Worm (Caenorhabditis elegans) whole organism, early embryonic: ENCODE results near the gene nduf-9.

Experiments
- B0310.2 ChIP-seq: sonication (generic microtip); optimal IDR thresholded peaks from 2 replicates; lab custom pipeline; 2016; ENCODE audit warnings: mild to moderate bottlenecking, missing genetic modification characterization, missing compliant biosample characterization
- F13C5.2 ChIP-seq: sonication (generic microtip); optimal IDR thresholded peaks from 2 replicates; lab custom pipeline; 2017; ENCODE audit warnings: mild to moderate bottlenecking, missing genetic modification characterization, inconsistent platforms, missing compliant biosample characterization
- aly-1 ChIP-seq: sonication (generic microtip); optimal IDR thresholded peaks from 2 replicates; lab custom pipeline; 2016; ENCODE audit warnings: missing genetic modification characterization, missing compliant biosample characterization
- ama-1 ChIP-seq: fragments of 150-350 bp; optimal IDR thresholded peaks from 2 replicates; lab custom pipeline; 2014
- ceh-13 ChIP-seq: fragments of 200-800 bp; sonication (Bioruptor generic); optimal IDR thresholded peaks from 2 replicates; lab custom pipeline; 2018; ENCODE audit warnings: mild to moderate bottlenecking, missing genetic modification characterization, missing compliant biosample characterization
- ceh-36 ChIP-seq: sonication (generic microtip); optimal IDR thresholded peaks from 2 replicates; lab custom pipeline; 2016; ENCODE audit warnings: missing genetic modification characterization, inconsistent platforms, missing compliant biosample characterization
- ets-7 ChIP-seq: sonication (generic microtip); optimal IDR thresholded peaks from 2 replicates; lab custom pipeline; 2016; ENCODE audit warnings: missing genotype, missing genetic modification characterization, missing compliant biosample characterization
- flt-1 ChIP-seq: fragments of 200-800 bp; sonication (Bioruptor generic); IDR thresholded peaks from 2 replicates; pipeline ENCODE4 v1.3.6; 2022; ENCODE audit warnings: missing genetic modification characterization, missing compliant biosample characterization
- hmbx-1 ChIP-seq: sonication (generic microtip); optimal IDR thresholded peaks from 2 replicates; lab custom pipeline; 2016; ENCODE audit warnings: mild to moderate bottlenecking, missing genetic modification characterization, missing compliant biosample characterization
- hmg-4 ChIP-seq: fragments of 200-800 bp; sonication (Bioruptor generic); optimal IDR thresholded peaks from 2 replicates; lab custom pipeline; 2018; ENCODE audit warnings: mild to moderate bottlenecking, missing genetic modification characterization, missing compliant biosample characterization
- hnd-1 ChIP-seq: sonication (generic microtip); optimal IDR thresholded peaks from 2 replicates; lab custom pipeline; 2016; ENCODE audit warnings: missing genetic modification characterization, missing compliant biosample characterization
- pes-1 ChIP-seq: fragments of 200-800 bp; sonication (Bioruptor generic); IDR thresholded peaks from 2 replicates; pipeline ENCODE4 v1.3.6; 2022; ENCODE audit warnings: missing genetic modification reagents, missing genetic modification characterization, missing compliant biosample characterization
- scrt-1 ChIP-seq: fragments of 200-800 bp; sonication (Bioruptor generic); IDR thresholded peaks from 2 replicates; pipeline ENCODE4 v1.3.6; 2022; ENCODE audit warnings: missing genetic modification characterization, missing compliant biosample characterization
- sea-1 ChIP-seq: fragments of 200-800 bp; sonication (Bioruptor generic); conservative IDR thresholded peaks from 2 replicates; pipeline ENCODE4 v1.3.6; 2022; ENCODE audit warnings: missing genetic modification characterization, missing compliant biosample characterization
- tbx-11 ChIP-seq: fragments of 200-800 bp; sonication (Bioruptor generic); IDR thresholded peaks from 2 replicates; pipeline ENCODE4 v1.3.6; 2022; ENCODE audit warnings: missing genetic modification characterization, missing compliant biosample characterization
- tbx-37 ChIP-seq: fragments of 200-800 bp; sonication (Bioruptor generic); conservative IDR thresholded peaks from 2 replicates; pipeline ENCODE4 v1.3.6; 2022; ENCODE audit warnings: missing genetic modification reagents, missing genetic modification characterization, missing compliant biosample characterization
- tra-4 ChIP-seq: sonication (generic microtip); optimal IDR thresholded peaks from 2 replicates; lab custom pipeline; 2017; ENCODE audit warnings: missing genetic modification characterization, missing compliant biosample characterization

nduf-9 gene

DNA sequence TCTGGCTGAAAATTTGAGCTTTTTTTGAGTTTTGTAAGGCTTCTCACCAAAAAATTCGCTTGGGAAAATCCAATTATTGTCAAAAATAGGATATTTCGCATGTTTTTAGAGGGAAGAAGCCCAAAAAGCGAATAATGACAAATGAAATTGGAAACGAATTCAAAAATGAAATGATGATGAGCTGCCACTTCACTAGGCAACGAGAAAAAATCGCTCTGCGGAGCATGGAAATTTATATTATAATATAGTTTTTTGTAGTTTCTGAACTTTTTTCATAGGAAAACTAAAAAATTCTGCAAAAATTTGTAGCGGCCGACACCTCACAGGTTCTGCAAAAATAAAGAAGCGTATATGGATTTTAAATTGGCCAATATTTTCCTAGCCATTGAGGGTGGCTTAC lies 4.7 kb upstream of the nduf-9 start, which contains the start of gene Y53G8AL.3:
Gene Y53G8AL.3, minus strand, starts transcription at position 101 of the 400 bp plus-strand sequence.
- TF ChIP-seq pes-1: no peak
- no peak for TF ChIP-seq hnd-1 (tag; lab: Kevin White, UChicago)
- no peak for TF ChIP-seq flt-1 (GFP tag; lab: Robert Waterston, UW)
- no peak for TF ChIP-seq hmg-4 (GFP tag; lab: Kevin White, UChicago)
- no peak for TF ChIP-seq ets-7 (tag; lab: Kevin White, UChicago)

DNA sequence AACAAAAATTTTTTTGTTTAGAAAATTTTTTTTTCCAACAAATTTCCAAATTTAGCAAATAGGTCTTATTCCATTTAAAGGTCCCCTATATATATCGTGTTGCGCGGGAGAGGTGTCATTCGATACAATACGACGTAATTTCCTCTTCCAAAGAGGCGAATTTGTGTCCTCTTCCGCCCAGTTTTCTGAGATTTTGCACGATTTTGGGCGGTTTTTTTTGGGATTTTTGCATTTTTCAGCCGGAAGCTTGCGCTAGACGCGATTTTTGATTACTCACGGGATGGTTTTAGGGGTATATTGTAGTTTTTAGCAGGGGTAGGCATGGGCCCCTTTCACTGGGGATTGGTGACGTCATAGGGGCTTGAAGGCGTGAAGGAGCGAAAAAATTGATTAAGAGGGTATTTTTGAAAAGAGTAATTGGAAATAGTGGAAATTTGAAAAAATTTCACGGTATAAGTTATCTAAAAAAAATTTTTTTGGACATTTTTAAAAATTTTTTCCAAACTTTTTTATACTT lies 2.3 kb upstream of the nduf-9 start, which contains the start of gene Y53G8AL.4:
Gene Y53G8AL.4, minus strand, starts transcription at position 51 of the 517 bp plus-strand sequence.
- TF ChIP-seq ets-7 (tag; lab: Kevin White, UChicago): no peak
- TF ChIP-seq tbx-37 (GFP tag; lab: Robert Waterston, UW): no peak
- TF ChIP-seq aly-1 (tag; lab: Kevin White, UChicago): no peak
- peak; percentile 27; the same call in 1 of the 2 replicates for TF ChIP-seq pes-1
- no peak for TF ChIP-seq B0310.2 (tag; lab: Kevin White, UChicago)

ce11 chrIII:3249038-3249420 lies 654 bp upstream of the nduf-9 start:
- no peak for TF ChIP-seq ceh-36
- TF ChIP-seq ets-7 (tag; lab: Kevin White, UChicago): no peak
- TF ChIP-seq pes-1: peak; percentile 63
- 0 out of 2 replicates have a peak, but pooled peaks have one; percentile 57 for TF ChIP-seq tbx-11 (GFP tag; lab: Robert Waterston, UW)
- TF ChIP-seq flt-1 (GFP tag; lab: Robert Waterston, UW): peak; percentile 65; the same call in 1 of the 2 replicates
- TF ChIP-seq hnd-1 (tag; lab: Kevin White, UChicago): peak; percentile 27

ce11 chrIII:3242379-3242778 lies 6.0 kb downstream of the nduf-9 start:
- TF ChIP-seq hnd-1 (tag; lab: Kevin White, UChicago): no peak
- TF ChIP-seq aly-1 (tag; lab: Kevin White, UChicago): no peak
- TF ChIP-seq F13C5.2 (tag; lab: Kevin White, UChicago): no peak
- TF ChIP-seq scrt-1 (GFP tag; lab: Robert Waterston, UW): no peak
- TF ChIP-seq ets-7 (tag; lab: Kevin White, UChicago): no peak
- TF ChIP-seq ama-1: no peak
- no peak for TF ChIP-seq ceh-13
- TF ChIP-seq tbx-11 (GFP tag; lab: Robert Waterston, UW): no peak
- TF ChIP-seq hmg-4 (GFP tag; lab: Kevin White, UChicago): no peak
- TF ChIP-seq pes-1: no peak
- no peak for TF ChIP-seq ceh-36
- TF ChIP-seq sea-1 (GFP tag; lab: Robert Waterston, UW): no peak
- TF ChIP-seq flt-1 (GFP tag; lab: Robert Waterston, UW): no peak

ce11 chrIII:3241943-3242342 lies 6.4 kb downstream of the nduf-9 start:
- TF ChIP-seq tra-4 (tag; lab: Kevin White, UChicago): no peak

DNA sequence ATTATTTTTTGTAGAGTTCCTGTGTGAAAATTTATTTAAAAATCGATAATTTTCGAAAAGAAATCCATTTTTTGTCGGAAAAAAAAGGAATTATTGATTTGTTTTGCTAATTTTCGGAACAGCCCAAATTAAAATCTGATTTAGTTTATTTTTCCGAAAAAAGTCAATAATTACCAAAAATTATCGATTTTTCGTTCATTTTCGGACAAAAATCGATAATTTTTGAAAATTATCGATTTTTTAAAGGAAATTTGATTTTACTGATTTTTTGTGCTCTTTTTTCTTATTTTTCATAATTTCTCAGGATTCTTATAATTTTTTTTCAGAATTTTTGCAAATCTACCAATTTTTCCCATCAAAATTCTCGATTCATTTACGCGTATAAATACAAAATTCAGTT lies 7.0 kb downstream of the nduf-9 start:
- no peak for TF ChIP-seq hnd-1 (tag; lab: Kevin White, UChicago)
- TF ChIP-seq tbx-11 (GFP tag; lab: Robert Waterston, UW): no peak
- TF ChIP-seq scrt-1 (GFP tag; lab: Robert Waterston, UW): no peak
- no peak for TF ChIP-seq pes-1
- no peak for TF ChIP-seq B0310.2 (tag; lab: Kevin White, UChicago)
- TF ChIP-seq ama-1: no peak
- TF ChIP-seq tra-4 (tag; lab: Kevin White, UChicago): no peak
- no peak for TF ChIP-seq F13C5.2 (tag; lab: Kevin White, UChicago)
- no peak for TF ChIP-seq ceh-13
- TF ChIP-seq sea-1 (GFP tag; lab: Robert Waterston, UW): no peak
- no peak for TF ChIP-seq flt-1 (GFP tag; lab: Robert Waterston, UW)
- TF ChIP-seq ets-7 (tag; lab: Kevin White, UChicago): no peak
- TF ChIP-seq hmbx-1: no peak
- no peak for TF ChIP-seq hmg-4 (GFP tag; lab: Kevin White, UChicago)
- no peak for TF ChIP-seq tbx-37 (GFP tag; lab: Robert Waterston, UW)
- TF ChIP-seq aly-1 (tag; lab: Kevin White, UChicago): no peak
- TF ChIP-seq ceh-36: no peak

ce11 chrIII:3240893-3241292 lies 7.5 kb downstream of the nduf-9 start:
- no peak for TF ChIP-seq hmg-4 (GFP tag; lab: Kevin White, UChicago)

DNA sequence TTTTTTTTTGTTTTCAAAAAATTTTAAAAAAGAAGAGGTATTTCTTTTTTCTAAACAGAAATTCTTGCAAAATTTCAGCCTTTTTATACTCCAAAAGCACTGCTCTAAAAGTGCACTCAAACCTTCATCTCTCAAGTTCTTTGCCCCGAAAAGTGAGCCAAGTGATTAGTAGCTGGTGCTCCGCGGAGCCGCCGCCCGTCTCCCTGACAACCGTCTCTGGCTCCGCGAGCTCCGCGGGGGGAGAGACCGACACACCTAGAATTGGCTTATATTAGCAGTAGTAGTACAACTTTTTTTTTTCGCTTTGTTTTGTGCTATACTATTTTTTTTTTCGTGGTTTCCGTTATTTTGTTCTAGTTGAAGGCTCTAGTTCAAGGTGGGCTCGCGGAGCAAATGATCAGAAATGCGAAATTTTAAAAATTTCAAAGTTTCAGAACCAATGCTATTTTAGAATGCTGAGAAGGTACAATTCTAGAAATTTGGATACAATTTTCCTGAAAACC lies 15.7 kb downstream of the nduf-9 start, which contains the start of gene Y53G8AL.1:
Gene Y53G8AL.1, plus strand, starts transcription at position 453 of the 503 bp plus-strand sequence.
- TF ChIP-seq F13C5.2 (tag; lab: Kevin White, UChicago): no peak
- TF ChIP-seq pes-1: peak; percentile 38; the same call in 1 of the 2 replicates

- TF ChIP-seq hnd-1 (tag; lab: Kevin White, UChicago) (no peak), aly-1 (tag; lab: Kevin White, UChicago) (no peak), ceh-13 (no peak), sea-1 (GFP tag; lab: Robert Waterston, UW) (no peak)
Observed at ce11 chrIII:3224102-3224501, 24.3 kb downstream of the nduf-9 start.
